Fruit fly (Drosophila melanogaster) whole organism, wandering third instar larva: ENCODE data around the gene CG32683.

Experiments used
- GATAd ChIP-seq: sonication (Bioruptor generic); optimal IDR thresholded peaks from 2 replicates; lab custom pipeline; 2016; ENCODE audit warnings: missing biosample characterization, missing genetic modification characterization
- Mio ChIP-seq: sonication (Bioruptor generic); optimal IDR thresholded peaks from 2 replicates; lab custom pipeline; 2016; ENCODE audit warnings: missing biosample characterization, missing genetic modification characterization
- N ChIP-seq: fragments of >200 bp; optimal IDR thresholded peaks from 2 replicates; lab custom pipeline; 2018; ENCODE audit warnings: missing biosample characterization, missing external identifiers, missing genetic modification characterization
- h ChIP-seq: fragments of 200-800 bp; sonication (Bioruptor generic); optimal IDR thresholded peaks from 3 replicates; lab custom pipeline; 2016; ENCODE audit warnings: missing biosample characterization, mild to moderate bottlenecking, missing genetic modification characterization
- sage ChIP-seq: fragments of 200-800 bp; sonication (Bioruptor generic); optimal IDR thresholded peaks from 2 replicates; lab custom pipeline; 2016; ENCODE audit warnings: missing biosample characterization, mild to moderate bottlenecking, missing genetic modification characterization

- peak; percentile 19 for TF ChIP-seq h (GFP tag; lab: Kevin White, UChicago)
- TF ChIP-seq N (GFP tag; lab: Kevin White, UChicago) = peak; percentile 21
- no peak for TF ChIP-seq GATAd (GFP tag; lab: Kevin White, UChicago)
- no peak for TF ChIP-seq Mio
- TF ChIP-seq sage = no peak
These were observed 18.0 kb upstream of the CG32683 start for dm6 chrX:10472614-10473248.
